Fruit fly (Drosophila melanogaster) whole organism, pupa: Measurements from ENCODE around the gene CG4456.

Source experiments
- CG10348 ChIP-seq: fragments of 200-800 bp; sonication (Bioruptor generic); IDR thresholded peaks from 2 replicates; pipeline ENCODE4 v1.3.6; 2022; ENCODE audit warnings: missing biosample characterization, missing genetic modification characterization
- CG12605 ChIP-seq: fragments of 200-800 bp; sonication (Bioruptor generic); IDR thresholded peaks from 2 replicates; pipeline ENCODE4 v1.3.6; 2022; ENCODE audit warnings: missing biosample characterization, missing genetic modification characterization
- CG13204 ChIP-seq: fragments of 200-800 bp; sonication (Bioruptor generic); optimal IDR thresholded peaks from 2 replicates; lab custom pipeline; 2018; ENCODE audit warnings: missing biosample characterization, mild to moderate bottlenecking, missing genetic modification characterization, moderate library complexity
- CG14655 ChIP-seq: fragments of 200-800 bp; sonication (Bioruptor generic); optimal IDR thresholded peaks from 3 replicates; lab custom pipeline; 2017; ENCODE audit warnings: mild to moderate bottlenecking, missing biosample characterization, missing genetic modification reagents, missing genetic modification characterization
- CG15710 ChIP-seq: fragments of 200-800 bp; sonication (Bioruptor generic); optimal IDR thresholded peaks from 2 replicates; lab custom pipeline; 2018; ENCODE audit warnings: missing biosample characterization, mild to moderate bottlenecking, missing genetic modification characterization, moderate library complexity
- CG17806 ChIP-seq: fragments of 200-800 bp; sonication (Bioruptor generic); optimal IDR thresholded peaks from 2 replicates; lab custom pipeline; 2018; ENCODE audit warnings: missing biosample characterization, mild to moderate bottlenecking, missing genetic modification characterization, moderate library complexity
- CG32121 ChIP-seq: fragments of 200-800 bp; sonication (Bioruptor generic); IDR thresholded peaks from 2 replicates; pipeline ENCODE4 v1.3.6; 2022; ENCODE audit warnings: missing biosample characterization, missing genetic modification characterization
- CG34367 ChIP-seq: fragments of 200-800 bp; sonication (Bioruptor generic); optimal IDR thresholded peaks from 2 replicates; lab custom pipeline; 2018; ENCODE audit warnings: missing biosample characterization, mild to moderate bottlenecking, missing genetic modification characterization
- CG4496 ChIP-seq: fragments of 200-800 bp; sonication (Bioruptor generic); IDR thresholded peaks from 3 replicates; pipeline ENCODE4 v1.3.6; 2022; ENCODE audit warnings: missing biosample characterization, missing genetic modification characterization
- CG8159 ChIP-seq: fragments of 200-800 bp; sonication (Bioruptor generic); optimal IDR thresholded peaks from 3 replicates; lab custom pipeline; 2018; ENCODE audit warnings: missing biosample characterization, mild to moderate bottlenecking, missing genetic modification characterization, moderate library complexity
- CG8301 ChIP-seq: fragments of 200-800 bp; sonication (Bioruptor generic); optimal IDR thresholded peaks from 2 replicates; lab custom pipeline; 2018; ENCODE audit warnings: missing biosample characterization, mild to moderate bottlenecking, missing genetic modification characterization
- CG9948 ChIP-seq: fragments of 200-800 bp; sonication (Bioruptor generic); optimal IDR thresholded peaks from 2 replicates; lab custom pipeline; 2018; ENCODE audit warnings: missing biosample characterization, mild to moderate bottlenecking, missing genetic modification characterization, moderate library complexity
- D1 ChIP-seq: fragments of 200-800 bp; sonication (Bioruptor generic); optimal IDR thresholded peaks from 2 replicates; lab custom pipeline; 2018; ENCODE audit warnings: missing biosample characterization, mild to moderate bottlenecking, missing genetic modification characterization, moderate library complexity
- EcR ChIP-seq: fragments of 200-800 bp; sonication (Bioruptor generic); optimal IDR thresholded peaks from 3 replicates; lab custom pipeline; 2019; ENCODE audit warnings: missing biosample characterization, missing genetic modification characterization, mild to moderate bottlenecking, moderate library complexity, missing genetic modification reagents
- Ets98B ChIP-seq: fragments of 200-800 bp; sonication (Bioruptor generic); IDR thresholded peaks from 2 replicates; pipeline ENCODE4 v1.3.6; 2022; ENCODE audit warnings: missing biosample characterization, missing genetic modification characterization
- Pif1A ChIP-seq: fragments of 200-800 bp; sonication (Bioruptor generic); optimal IDR thresholded peaks from 3 replicates; lab custom pipeline; 2016; ENCODE audit warnings: missing biosample characterization, missing genetic modification characterization
- Pif1B ChIP-seq: fragments of 200-800 bp; sonication (Bioruptor generic); optimal IDR thresholded peaks from 3 replicates; lab custom pipeline; 2016; ENCODE audit warnings: missing biosample characterization, missing genetic modification characterization
- Snoo ChIP-seq: fragments of 200-800 bp; sonication (Bioruptor generic); optimal IDR thresholded peaks from 3 replicates; lab custom pipeline; 2017; ENCODE audit warnings: missing biosample characterization, mild to moderate bottlenecking, missing genetic modification characterization, inconsistent platforms
- fd96Ca ChIP-seq: fragments of 200-800 bp; sonication (Bioruptor generic); IDR thresholded peaks from 3 replicates; pipeline ENCODE4 v1.3.6; 2022; ENCODE audit warnings: missing biosample characterization, missing genetic modification characterization
- gl ChIP-seq: fragments of 200-800 bp; sonication (Bioruptor generic); optimal IDR thresholded peaks from 2 replicates; lab custom pipeline; 2018; ENCODE audit warnings: missing biosample characterization, mild to moderate bottlenecking, missing genetic modification characterization
- rn ChIP-seq: fragments of 200-800 bp; sonication (Bioruptor generic); IDR thresholded peaks from 2 replicates; pipeline ENCODE4 v1.3.6; 2022; ENCODE audit warnings: missing biosample characterization, missing genetic modification characterization

Gene CG4456

dm6 chr3L:9423757-9424527, 51.4 kb downstream of the CG4456 start:
- TF ChIP-seq CG32121 (GFP tag; lab: Robert Waterston, UW) = no peak
- no peak for TF ChIP-seq CG15710 (tag; lab: Kevin White, UChicago)
- TF ChIP-seq CG13204 (GFP tag; lab: Kevin White, UChicago) = no peak
- TF ChIP-seq CG34367 (tag; lab: Kevin White, UChicago) = no peak
- no peak for TF ChIP-seq CG10348 (GFP tag; lab: Robert Waterston, UW)

- peak; percentile 57; the same call in 1 of the 2 replicates for TF ChIP-seq Ets98B (GFP tag; lab: Robert Waterston, UW)
- no peak for TF ChIP-seq fd96Ca (GFP tag; lab: Robert Waterston, UW)
- TF ChIP-seq CG17806 = peak; percentile 58
- no peak for TF ChIP-seq CG34367 (tag; lab: Kevin White, UChicago)
- no peak for TF ChIP-seq Pif1B
- no peak for TF ChIP-seq CG13204 (GFP tag; lab: Kevin White, UChicago)
- 0 out of 2 replicates have a peak, but pooled peaks have one; percentile 29 for TF ChIP-seq CG12605
- TF ChIP-seq CG14655 (GFP tag; lab: Kevin White, UChicago) = peak; percentile 42
- TF ChIP-seq D1 (tag; lab: Kevin White, UChicago) = peak; percentile 4
- TF ChIP-seq EcR (GFP tag; lab: Kevin White, UChicago) = no peak
- TF ChIP-seq CG10348 (GFP tag; lab: Robert Waterston, UW) = no peak
- TF ChIP-seq CG15710 (tag; lab: Kevin White, UChicago) = peak; percentile 9
- no peak for TF ChIP-seq rn (GFP tag; lab: Robert Waterston, UW)
- TF ChIP-seq CG8301 = peak; percentile 49
- TF ChIP-seq CG8159 (tag; lab: Kevin White, UChicago) = peak; percentile 9
- TF ChIP-seq gl (tag; lab: Kevin White, UChicago) = no peak
- TF ChIP-seq Snoo (tag; lab: Kevin White, UChicago) = peak; percentile 24
- peak; percentile 43; the same call in 1 of the 3 replicates for TF ChIP-seq CG4496 (GFP tag; lab: Robert Waterston, UW)
- peak; percentile 35 for TF ChIP-seq Pif1A (GFP tag; lab: Kevin White, UChicago)
- TF ChIP-seq CG9948 (tag; lab: Kevin White, UChicago) = peak; percentile 12
- 0 out of 2 replicates have a peak, but pooled peaks have one; percentile 26 for TF ChIP-seq CG32121 (GFP tag; lab: Robert Waterston, UW)
Observed at dm6 chr3L:9424528-9424911, 52.0 kb downstream of the CG4456 start.
